Fruit fly (Drosophila melanogaster): Measurements from ENCODE around the gene SNRPG.

- TF ChIP-seq CG12768 (GFP tag; optimal IDR thresholded peaks at IDR 0.05) = no peak
- no peak for TF ChIP-seq CG5204 (GFP tag; optimal IDR thresholded peaks at IDR 0.05)
- no peak for TF ChIP-seq Crg-1 (GFP tag; optimal IDR thresholded peaks at IDR 0.05)
- TF ChIP-seq CG14711 (tag; optimal IDR thresholded peaks at IDR 0.05) = no peak
- TF ChIP-seq tj (GFP tag; optimal IDR thresholded peaks at IDR 0.05) = peak; percentile 85
- no peak for TF ChIP-seq Mnt (GFP tag; optimal IDR thresholded peaks at IDR 0.05)
- no peak for TF ChIP-seq CG7045 (GFP tag; optimal IDR thresholded peaks at IDR 0.05)
- no peak for TF ChIP-seq bab1 (GFP tag; optimal IDR thresholded peaks at IDR 0.05)
- TF ChIP-seq CG33017 (tag; optimal IDR thresholded peaks at IDR 0.05) = no peak
- no peak for TF ChIP-seq cnc (optimal IDR thresholded peaks at IDR 0.05)
- TF ChIP-seq Hr96 (GFP tag; optimal IDR thresholded peaks at IDR 0.05) = no peak
- TF ChIP-seq pad (GFP tag; optimal IDR thresholded peaks at IDR 0.05) = no peak
- TF ChIP-seq CG11617 (GFP tag; optimal IDR thresholded peaks at IDR 0.05) = no peak
Observed at dm6 chrX:16647737-16648434, 7.7 kb upstream of the SNRPG start.

Measured in whole organism, adult.